Worm (Caenorhabditis elegans): Measurements from ENCODE around the gene cit-1.2.

DNA sequence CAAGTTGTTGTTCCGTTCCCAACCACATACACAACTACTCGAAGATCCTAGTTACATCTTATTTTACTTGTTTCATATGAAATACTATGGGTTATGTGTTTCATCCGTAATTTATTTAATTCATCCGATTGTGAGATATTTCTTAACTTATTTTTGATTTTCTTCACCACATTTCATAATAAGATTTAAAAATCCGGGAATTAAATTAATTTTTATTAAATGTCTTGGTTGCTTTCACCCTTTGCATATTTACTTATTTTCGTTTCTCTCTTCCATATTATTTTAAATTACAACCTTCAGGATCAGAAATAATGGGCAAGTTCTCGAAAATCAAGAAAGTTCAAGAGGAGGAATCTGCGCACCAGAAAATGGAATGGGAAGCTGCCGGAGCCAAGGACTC, 35.2 kb downstream of the cit-1.2 start, which contains the start of gene K12H4.3:
- TF ChIP-seq flt-1 (GFP tag; IDR thresholded peaks at IDR 0.05) = no peak
- no peak for TF ChIP-seq T22C8.4 (GFP tag; IDR thresholded peaks at IDR 0.05)
- TF ChIP-seq ref-1 (GFP tag; conservative IDR thresholded peaks at IDR 0.05) = no peak

Measured in whole organism, midembryonic.